Worm (Caenorhabditis elegans) whole organism, L4 larva: ENCODE data around the gene W01F3.2.

Source experiments
- D1046.2 ChIP-seq: fragments of 200-800 bp; sonication (Bioruptor generic); IDR thresholded peaks from 2 replicates; pipeline ENCODE4 v1.3.6; 2022; ENCODE audit warnings: missing genetic modification characterization, missing compliant biosample characterization
- Y105C5A.15 ChIP-seq: fragments of 200-800 bp; sonication (Bioruptor generic); IDR thresholded peaks from 2 replicates; pipeline ENCODE4 v1.3.6; 2022; ENCODE audit warnings: missing genetic modification characterization, missing compliant biosample characterization
- Y48G9A.11 ChIP-seq: fragments of 200-800 bp; sonication (Bioruptor generic); IDR thresholded peaks from 2 replicates; pipeline ENCODE4 v1.3.6; 2022; ENCODE audit warnings: missing genetic modification reagents, missing genetic modification characterization, missing compliant biosample characterization
- ama-1 ChIP-seq: fragments of 150-350 bp; optimal IDR thresholded peaks from 2 replicates; lab custom pipeline; 2014; ENCODE audit warnings: inconsistent platforms, mixed read lengths
- attf-4 ChIP-seq: sonication (generic microtip); optimal IDR thresholded peaks from 3 replicates; lab custom pipeline; 2017; ENCODE audit warnings: missing biosample characterization, missing genetic modification characterization
- ceh-20 ChIP-seq: fragments of 200-800 bp; sonication (Bioruptor generic); IDR thresholded peaks from 2 replicates; pipeline ENCODE4 v1.3.6; 2022; ENCODE audit warnings: missing genetic modification reagents, missing genetic modification characterization, missing compliant biosample characterization
- ceh-28 ChIP-seq: fragments of 150-350 bp; optimal IDR thresholded peaks from 2 replicates; lab custom pipeline; 2014; ENCODE audit warnings: missing biosample characterization, missing genetic modification reagents, missing genetic modification characterization
- ces-1 ChIP-seq: fragments of 150-350 bp; sonication (generic microtip); optimal IDR thresholded peaks from 4 replicates; lab custom pipeline; 2014; ENCODE audit warnings: missing biosample characterization, missing genetic modification reagents, missing genetic modification characterization
- cey-2 ChIP-seq: sonication (generic microtip); optimal IDR thresholded peaks from 3 replicates; lab custom pipeline; 2017; ENCODE audit warnings: missing genetic modification characterization, mild to moderate bottlenecking, missing compliant biosample characterization, antibody characterized with exemption, borderline replicate concordance; ENCODE audit not compliant: insufficient read depth
- daf-8 ChIP-seq: fragments of 200-800 bp; sonication (Bioruptor generic); IDR thresholded peaks from 2 replicates; pipeline ENCODE4 v1.3.6; 2022; ENCODE audit warnings: missing genetic modification characterization, missing compliant biosample characterization
- dmd-8 ChIP-seq: fragments of 200-800 bp; sonication (Bioruptor generic); IDR thresholded peaks from 2 replicates; pipeline ENCODE4 v1.3.6; 2022; ENCODE audit warnings: missing genetic modification characterization, missing compliant biosample characterization
- dve-1 ChIP-seq: sonication (generic microtip); optimal IDR thresholded peaks from 2 replicates; lab custom pipeline; 2017; ENCODE audit warnings: antibody characterized with exemption, mild to moderate bottlenecking, missing genetic modification characterization, missing compliant biosample characterization; ENCODE audit not compliant: insufficient read depth
- fkh-10 ChIP-seq: fragments of 150-350 bp; optimal IDR thresholded peaks from 2 replicates; lab custom pipeline; 2014; ENCODE audit warnings: missing biosample characterization, missing genetic modification reagents, missing genetic modification characterization
- hif-1 ChIP-seq, 2 experiments: sonication (generic microtip); optimal IDR thresholded peaks; 2 replicates each; lab custom pipeline; 2016 to 2017; ENCODE audit warnings: missing compliant biosample characterization in 2 of 2, missing genetic modification characterization in 2 of 2, missing genetic modification reagents in 2 of 2, missing genotype in 2 of 2, mild to moderate bottlenecking in 1 of 2
- hlh-11 ChIP-seq: fragments of 200-800 bp; sonication (Bioruptor generic); optimal IDR thresholded peaks from 2 replicates; lab custom pipeline; 2018; ENCODE audit warnings: mild to moderate bottlenecking, missing genetic modification characterization, missing compliant biosample characterization
- hmg-1.1 ChIP-seq: fragments of 200-800 bp; sonication (Bioruptor generic); IDR thresholded peaks from 2 replicates; pipeline ENCODE4 v1.3.6; 2022; ENCODE audit warnings: missing genetic modification reagents, missing genetic modification characterization, missing compliant biosample characterization
- lim-7 ChIP-seq: fragments of 200-800 bp; sonication (Bioruptor generic); IDR thresholded peaks from 2 replicates; pipeline ENCODE4 v1.3.6; 2022; ENCODE audit warnings: missing genetic modification characterization, missing compliant biosample characterization
- lin-15B ChIP-seq: fragments of 150-350 bp; sonication (generic microtip); optimal IDR thresholded peaks from 3 replicates; lab custom pipeline; 2014; ENCODE audit warnings: missing biosample characterization, missing genetic modification characterization
- lin-29 ChIP-seq: fragments of 200-800 bp; sonication (Bioruptor generic); IDR thresholded peaks from 2 replicates; pipeline ENCODE4 v1.3.6; 2022; ENCODE audit warnings: missing genetic modification reagents, missing genetic modification characterization, missing compliant biosample characterization
- lir-3 ChIP-seq: sonication (generic microtip); optimal IDR thresholded peaks from 2 replicates; lab custom pipeline; 2016; ENCODE audit warnings: mild to moderate bottlenecking, missing genetic modification characterization, missing compliant biosample characterization
- lsy-2 ChIP-seq, 2 experiments: fragments of 150-350 bp in 1 of 2; sonication (generic microtip) in 1 of 2; optimal IDR thresholded peaks; 2 replicates each; lab custom pipeline; 2014 to 2017; ENCODE audit warnings: missing biosample characterization in 2 of 2, missing genetic modification characterization in 2 of 2
- madf-9 ChIP-seq: fragments of 200-800 bp; sonication (Bioruptor generic); conservative IDR thresholded peaks from 2 replicates; pipeline ENCODE4 v1.3.6; 2022; ENCODE audit warnings: missing genetic modification reagents, missing genetic modification characterization, missing compliant biosample characterization
- mdl-1 ChIP-seq, 2 experiments: fragments of 150-350 bp in 1 of 2; sonication (generic microtip) in 1 of 2; optimal IDR thresholded peaks; 2 replicates each; lab custom pipeline; 2014 to 2017; ENCODE audit warnings: missing biosample characterization in 2 of 2, missing genetic modification characterization in 2 of 2
- mxl-3 ChIP-seq: fragments of 200-800 bp; sonication (Bioruptor generic); optimal IDR thresholded peaks from 2 replicates; lab custom pipeline; 2018; ENCODE audit warnings: mild to moderate bottlenecking, missing genetic modification characterization, missing compliant biosample characterization
- nhr-10 ChIP-seq: fragments of 150-350 bp; optimal IDR thresholded peaks from 2 replicates; lab custom pipeline; 2014; ENCODE audit warnings: missing biosample characterization, missing genetic modification characterization
- nhr-11 ChIP-seq: fragments of 150-350 bp; optimal IDR thresholded peaks from 2 replicates; lab custom pipeline; 2014; ENCODE audit warnings: missing biosample characterization, missing genetic modification characterization
- nhr-111 ChIP-seq: fragments of 200-800 bp; sonication (Bioruptor generic); optimal IDR thresholded peaks from 2 replicates; lab custom pipeline; 2018; ENCODE audit warnings: mild to moderate bottlenecking, missing genetic modification characterization, missing compliant biosample characterization
- nhr-237 ChIP-seq: sonication (generic microtip); optimal IDR thresholded peaks from 2 replicates; lab custom pipeline; 2017; ENCODE audit warnings: missing biosample characterization, missing genetic modification characterization
- nhr-48 ChIP-seq: sonication (generic microtip); optimal IDR thresholded peaks from 2 replicates; lab custom pipeline; 2016; ENCODE audit warnings: mild to moderate bottlenecking, missing genetic modification characterization, missing compliant biosample characterization
- pha-4 ChIP-seq, 2 experiments: fragments of 150-350 bp in 1 of 2; fragments of 200-800 bp in 1 of 2; sonication (Bioruptor generic) in 1 of 2; IDR thresholded peaks in 1 of 2; optimal IDR thresholded peaks in 1 of 2; 2 replicates each; pipeline versions ENCODE4 v1.3.6 to Lab custom; 2014 to 2022; ENCODE audit warnings: missing genetic modification characterization in 2 of 2, missing genetic modification reagents in 2 of 2, missing biosample characterization in 1 of 2, missing compliant biosample characterization in 1 of 2
- saeg-2 ChIP-seq: fragments of 200-800 bp; sonication (Bioruptor generic); IDR thresholded peaks from 2 replicates; pipeline ENCODE4 v1.3.6; 2022; ENCODE audit warnings: missing genetic modification reagents, missing genetic modification characterization, missing compliant biosample characterization
- snpc-4 ChIP-seq: fragments of 150-350 bp; optimal IDR thresholded peaks from 2 replicates; lab custom pipeline; 2014; ENCODE audit warnings: missing biosample characterization, missing genetic modification characterization
- spr-1 ChIP-seq: sonication (generic microtip); optimal IDR thresholded peaks from 2 replicates; lab custom pipeline; 2016; ENCODE audit warnings: mild to moderate bottlenecking, missing genetic modification characterization, missing compliant biosample characterization
- unc-39 ChIP-seq: sonication (generic microtip); optimal IDR thresholded peaks from 2 replicates; lab custom pipeline; 2017; ENCODE audit warnings: missing biosample characterization, missing genetic modification characterization
- unc-62 ChIP-seq, 3 experiments: fragments of 150-350 bp in 1 of 3; sonication (generic microtip); optimal IDR thresholded peaks in 2 of 3; peaks in 1 of 3; 1 replicate in 1 of 3; 2 replicates in 2 of 3; lab custom pipeline; 2014 to 2017; ENCODE audit warnings: missing biosample characterization in 3 of 3, missing genetic modification characterization in 3 of 3, missing genetic modification reagents in 3 of 3, missing genotype in 1 of 3
- zfp-3 ChIP-seq: fragments of 200-800 bp; sonication (Bioruptor generic); conservative IDR thresholded peaks from 2 replicates; pipeline ENCODE4 v1.3.6; 2022; ENCODE audit warnings: missing genetic modification reagents, missing genetic modification characterization, missing compliant biosample characterization
- zip-11 ChIP-seq: fragments of 200-800 bp; sonication (Bioruptor generic); IDR thresholded peaks from 2 replicates; pipeline ENCODE4 v1.3.6; 2022; ENCODE audit warnings: missing genetic modification characterization, missing compliant biosample characterization
- zip-2 ChIP-seq: fragments of 150-350 bp; optimal IDR thresholded peaks from 2 replicates; lab custom pipeline; 2014; ENCODE audit warnings: missing biosample characterization, missing genetic modification characterization

Gene W01F3.2

DNA sequence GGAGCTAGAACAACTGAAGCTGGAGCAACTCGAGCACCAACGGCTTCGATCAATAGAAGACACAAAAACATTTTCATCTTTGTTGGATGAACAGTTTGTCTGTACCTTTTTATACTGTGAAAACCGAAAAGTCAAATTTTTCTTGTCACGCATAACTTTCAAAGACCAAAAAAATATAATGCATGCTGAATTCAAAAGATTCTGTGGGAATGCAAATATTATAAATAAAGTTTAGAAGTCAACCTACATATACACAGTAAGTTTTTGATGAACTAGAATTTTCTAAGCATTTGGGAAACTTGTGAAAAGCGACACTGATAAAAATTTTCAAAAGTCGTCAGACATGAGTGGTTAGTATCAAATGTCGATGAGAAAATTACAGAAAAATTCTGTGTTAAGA is 26.5 kb upstream of the W01F3.2 start, which contains the start of gene F46B3.15:
Gene F46B3.15 (minus strand): TSS at position 101 of the 400 bp plus-strand sequence.
- no peak for TF ChIP-seq saeg-2 (GFP tag; lab: Robert Waterston, UW)
- TF ChIP-seq hif-1 (tag; optimal IDR thresholded peaks at IDR 0.05; lab: Kevin White, UChicago): no peak
- TF ChIP-seq ces-1: no peak
- no peak for TF ChIP-seq cey-2
- TF ChIP-seq nhr-111: no peak
- TF ChIP-seq unc-39 (tag; lab: Kevin White, UChicago): no peak
- no peak for TF ChIP-seq nhr-10 (tag; lab: Kevin White, UChicago)
- TF ChIP-seq D1046.2 (GFP tag; lab: Robert Waterston, UW): no peak
- TF ChIP-seq dve-1: no peak
- TF ChIP-seq Y105C5A.15: no peak

ce11 chrV:20634330-20634729 is 25.8 kb upstream of the W01F3.2 start, which contains the start of gene F46B3.16:
TSS of gene F46B3.16 (plus strand) at chrV:20634630.
- TF ChIP-seq mdl-1 (tag; optimal IDR thresholded peaks at IDR 0.05; lab: Kevin White, UChicago): no peak
- no peak for TF ChIP-seq dve-1
- TF ChIP-seq zip-2 (tag; lab: Kevin White, UChicago): no peak
- TF ChIP-seq unc-62 (GFP tag; optimal IDR thresholded peaks at IDR 0.05 in 1 of 2; lab: Kevin White, UChicago): no peak
- TF ChIP-seq unc-62 (tag; optimal IDR thresholded peaks at IDR 0.05; lab: Kevin White, UChicago): no peak
- no peak for TF ChIP-seq pha-4 (GFP tag; IDR thresholded peaks at IDR 0.05; lab: Robert Waterston, UW)
- TF ChIP-seq pha-4 (tag; optimal IDR thresholded peaks at IDR 0.05; lab: Kevin White, UChicago): no peak
- no peak for TF ChIP-seq nhr-48
- no peak for TF ChIP-seq nhr-11 (tag; lab: Kevin White, UChicago)
- TF ChIP-seq zfp-3 (GFP tag; lab: Robert Waterston, UW): no peak
- no peak for TF ChIP-seq hlh-11
- TF ChIP-seq lin-29: no peak
- TF ChIP-seq spr-1 (tag; lab: Kevin White, UChicago): no peak
- TF ChIP-seq madf-9 (GFP tag; lab: Robert Waterston, UW): no peak
- TF ChIP-seq, all 104 proteins: peak for 0

- no peak for TF ChIP-seq ceh-28 (tag; lab: Kevin White, UChicago)
- TF ChIP-seq dmd-8 (GFP tag; lab: Robert Waterston, UW): no peak
- TF ChIP-seq zfp-3 (GFP tag; lab: Robert Waterston, UW): no peak
- TF ChIP-seq lir-3 (tag; lab: Kevin White, UChicago): no peak
- TF ChIP-seq nhr-237 (tag; lab: Kevin White, UChicago): no peak
- no peak for TF ChIP-seq ama-1 (lab: Kevin White, UChicago)
- TF ChIP-seq snpc-4 (tag; lab: Kevin White, UChicago): no peak
- no peak for TF ChIP-seq Y48G9A.11 (GFP tag; lab: Robert Waterston, UW)
- no peak for TF ChIP-seq lsy-2 (tag; optimal IDR thresholded peaks at IDR 0.05; lab: Kevin White, UChicago)
- TF ChIP-seq lin-15B (tag; lab: Kevin White, UChicago): no peak
These were observed 23.3 kb upstream of the W01F3.2 start, which contains the start of gene ttr-13 for ce11 chrV:20636855-20637254. TSS of gene ttr-13 (minus strand) at chrV:20636955.

DNA sequence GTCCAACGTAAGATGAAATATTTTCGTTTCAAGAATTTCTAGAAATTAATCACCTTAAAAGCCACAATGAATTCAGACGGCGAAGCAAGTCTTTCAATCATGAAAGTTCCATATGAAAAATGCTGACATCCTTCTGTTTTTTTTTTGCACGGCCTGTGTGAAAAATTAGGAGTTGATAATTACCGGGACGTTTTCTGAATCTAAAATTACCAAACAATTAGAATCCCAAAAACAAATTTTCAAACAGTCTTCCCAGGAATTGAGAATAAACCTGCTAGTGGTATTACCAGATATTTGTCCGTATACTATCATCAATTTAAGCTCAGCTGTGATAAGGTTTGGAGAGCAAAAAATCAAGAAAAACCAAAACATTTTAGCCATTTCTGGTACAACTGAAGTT is 21.8 kb upstream of the W01F3.2 start, which contains the start of gene Y44A6B.3:
Gene Y44A6B.3 (minus strand): TSS at position 101 of the 400 bp plus-strand sequence.
- TF ChIP-seq attf-4 (tag; lab: Kevin White, UChicago): no peak
- no peak for TF ChIP-seq dmd-8 (GFP tag; lab: Robert Waterston, UW)
- no peak for TF ChIP-seq ceh-20 (GFP tag; lab: Robert Waterston, UW)
- TF ChIP-seq zip-11: no peak
- TF ChIP-seq hmg-1.1 (GFP tag; lab: Robert Waterston, UW): no peak
- no peak for TF ChIP-seq daf-8
- TF ChIP-seq ces-1: no peak
- no peak for TF ChIP-seq mxl-3
- TF ChIP-seq fkh-10: no peak
- no peak for TF ChIP-seq ceh-28 (tag; lab: Kevin White, UChicago)
- TF ChIP-seq lim-7 (GFP tag; lab: Robert Waterston, UW): no peak
